Fruit fly (Drosophila melanogaster) ovary, adult (tissue): ENCODE data around the gene CG42674.

ENCODE experiments used
- CG17801 ChIP-seq: fragments of 200-800 bp; optimal IDR thresholded peaks from 2 replicates; lab custom pipeline; 2019; ENCODE audit warnings: missing biosample characterization, mild to moderate bottlenecking, missing genetic modification characterization, moderate library complexity; ENCODE audit not compliant: partially characterized antibody

The CG42674 gene

dm6 chr3L:20192872-20193747 lies 5.0 kb downstream of the CG42674 start:
- TF ChIP-seq CG17801 (GFP tag; lab: Kevin White, UChicago): no peak

- TF ChIP-seq CG17801 (GFP tag; lab: Kevin White, UChicago): no peak
These were observed 6.3 kb downstream of the CG42674 start for dm6 chr3L:20191848-20192247.

- TF ChIP-seq CG17801 (GFP tag; lab: Kevin White, UChicago): peak; percentile 22
These were observed 10.1 kb downstream of the CG42674 start, which contains the start of gene Ssk for dm6 chr3L:20187885-20188570. Ssk (plus strand) TSS chr3L:20188522.

dm6 chr3L:20186294-20187020 lies 11.7 kb downstream of the CG42674 start:
- TF ChIP-seq CG17801 (GFP tag; lab: Kevin White, UChicago): no peak

dm6 chr3L:20185886-20186285 lies 12.2 kb downstream of the CG42674 start:
- TF ChIP-seq CG17801 (GFP tag; lab: Kevin White, UChicago): no peak

dm6 chr3L:20185206-20185868 lies 12.8 kb downstream of the CG42674 start:
- no peak for TF ChIP-seq CG17801 (GFP tag; lab: Kevin White, UChicago)

dm6 chr3L:20183345-20184088 lies 14.6 kb downstream of the CG42674 start:
- no peak for TF ChIP-seq CG17801 (GFP tag; lab: Kevin White, UChicago)

dm6 chr3L:20182799-20183198 lies 15.3 kb downstream of the CG42674 start:
- no peak for TF ChIP-seq CG17801 (GFP tag; lab: Kevin White, UChicago)

- TF ChIP-seq CG17801 (GFP tag; lab: Kevin White, UChicago): no peak
These were observed 20.0 kb downstream of the CG42674 start for dm6 chr3L:20178101-20178500.

dm6 chr3L:20177697-20178096 lies 20.4 kb downstream of the CG42674 start:
- no peak for TF ChIP-seq CG17801 (GFP tag; lab: Kevin White, UChicago)

- TF ChIP-seq CG17801 (GFP tag; lab: Kevin White, UChicago): no peak
These were observed 30.0 kb downstream of the CG42674 start for dm6 chr3L:20168152-20168551.

dm6 chr3L:20140589-20141207 lies 57.4 kb downstream of the CG42674 start, which contains the start of gene CG7328:
CG7328 (minus strand) TSS chr3L:20140607.
- peak; percentile 92 for TF ChIP-seq CG17801 (GFP tag; lab: Kevin White, UChicago)

- no peak for TF ChIP-seq CG17801 (GFP tag; lab: Kevin White, UChicago)
These were observed 59.8 kb downstream of the CG42674 start for dm6 chr3L:20138327-20138726.
